Fruit fly (Drosophila melanogaster) whole organism, prepupa: ENCODE data around the gene ddbt.

Experiments
- Blimp-1 ChIP-seq: fragments of 200-800 bp; sonication (Bioruptor generic); optimal IDR thresholded peaks from 3 replicates; lab custom pipeline; 2017; ENCODE audit warnings: missing biosample characterization, missing genetic modification characterization, mild to moderate bottlenecking, moderate library complexity, missing genetic modification reagents
- CG10669 ChIP-seq: fragments of 200-800 bp; sonication (Bioruptor generic); optimal IDR thresholded peaks from 3 replicates; lab custom pipeline; 2018; ENCODE audit warnings: missing biosample characterization, mild to moderate bottlenecking, missing genetic modification characterization, moderate library complexity
- CG11294 ChIP-seq: fragments of 200-800 bp; sonication (Bioruptor generic); IDR thresholded peaks from 2 replicates; pipeline ENCODE4 v1.3.6; 2022; ENCODE audit warnings: missing biosample characterization, missing genetic modification characterization
- CG11902 ChIP-seq: fragments of 200-800 bp; sonication (Bioruptor generic); optimal IDR thresholded peaks from 3 replicates; lab custom pipeline; 2016; ENCODE audit warnings: missing biosample characterization, missing genetic modification characterization
- CG15336 ChIP-seq: fragments of 200-800 bp; sonication (Bioruptor generic); IDR thresholded peaks from 2 replicates; pipeline ENCODE4 v1.3.6; 2022; ENCODE audit warnings: missing biosample characterization, missing genetic modification characterization
- CG1621 ChIP-seq: fragments of 200-800 bp; sonication (Bioruptor generic); optimal IDR thresholded peaks from 3 replicates; lab custom pipeline; 2018; ENCODE audit warnings: missing biosample characterization, mild to moderate bottlenecking, missing genetic modification characterization
- CG16779 ChIP-seq: fragments of 200-800 bp; sonication (Bioruptor generic); optimal IDR thresholded peaks from 3 replicates; lab custom pipeline; 2017; ENCODE audit warnings: missing biosample characterization, mild to moderate bottlenecking, missing genetic modification characterization
- CG3032 ChIP-seq: fragments of 200-800 bp; optimal IDR thresholded peaks from 2 replicates; lab custom pipeline; 2019; ENCODE audit warnings: missing biosample characterization, mild to moderate bottlenecking, missing genetic modification characterization, moderate library complexity
- CG31627 ChIP-seq: fragments of 200-800 bp; sonication (Bioruptor generic); optimal IDR thresholded peaks from 3 replicates; lab custom pipeline; 2016; ENCODE audit warnings: missing biosample characterization, missing genetic modification characterization
- CG34406 ChIP-seq: fragments of 200-800 bp; sonication (Bioruptor generic); optimal IDR thresholded peaks from 3 replicates; lab custom pipeline; 2016; ENCODE audit warnings: missing biosample characterization, missing genetic modification characterization
- CG3919 ChIP-seq: fragments of 200-800 bp; sonication (Bioruptor generic); optimal IDR thresholded peaks from 3 replicates; lab custom pipeline; 2016; ENCODE audit warnings: missing biosample characterization, missing genetic modification characterization
- CG6163 ChIP-seq: fragments of 200-800 bp; sonication (Bioruptor generic); IDR thresholded peaks from 3 replicates; pipeline ENCODE4 v1.3.6; 2022; ENCODE audit warnings: missing biosample characterization, missing genetic modification characterization
- CG6276 ChIP-seq: fragments of 200-800 bp; sonication (Bioruptor generic); optimal IDR thresholded peaks from 2 replicates; lab custom pipeline; 2017; ENCODE audit warnings: missing biosample characterization, mild to moderate bottlenecking, missing genetic modification characterization
- CG6792 ChIP-seq: fragments of 200-800 bp; sonication (Bioruptor generic); optimal IDR thresholded peaks from 3 replicates; lab custom pipeline; 2016; ENCODE audit warnings: missing biosample characterization, missing genetic modification characterization
- CG6854 ChIP-seq: fragments of 200-800 bp; sonication (Bioruptor generic); optimal IDR thresholded peaks from 2 replicates; lab custom pipeline; 2017; ENCODE audit warnings: missing biosample characterization, mild to moderate bottlenecking, missing genetic modification characterization
- CG7368 ChIP-seq: fragments of 200-800 bp; sonication (Bioruptor generic); optimal IDR thresholded peaks from 3 replicates; lab custom pipeline; 2016; ENCODE audit warnings: missing biosample characterization, missing genetic modification characterization
- Eip75B ChIP-seq: fragments of 200-800 bp; sonication (Bioruptor generic); optimal IDR thresholded peaks from 3 replicates; lab custom pipeline; 2016; ENCODE audit warnings: missing biosample characterization, missing genetic modification characterization
- Eip78C ChIP-seq: fragments of 200-800 bp; sonication (Bioruptor generic); peaks from one replicate; lab custom pipeline; 2016; ENCODE audit warnings: missing biosample characterization, missing genetic modification characterization
- Ets96B ChIP-seq: fragments of 200-800 bp; optimal IDR thresholded peaks from 2 replicates; lab custom pipeline; 2019; ENCODE audit warnings: missing biosample characterization, mild to moderate bottlenecking, missing genetic modification characterization, moderate library complexity
- Gug ChIP-seq: fragments of 200-800 bp; sonication (Bioruptor generic); IDR thresholded peaks from 2 replicates; pipeline ENCODE4 v1.3.6; 2022; ENCODE audit warnings: missing biosample characterization, missing genetic modification characterization
- Hr38 ChIP-seq: sonication (Bioruptor generic); optimal IDR thresholded peaks from 2 replicates; lab custom pipeline; 2016; ENCODE audit warnings: missing biosample characterization, missing genetic modification characterization
- Hr39 ChIP-seq: fragments of 200-800 bp; sonication (Bioruptor generic); optimal IDR thresholded peaks from 2 replicates; lab custom pipeline; 2016; ENCODE audit warnings: missing biosample characterization, missing genetic modification characterization
- Lpt ChIP-seq: fragments of 200-800 bp; sonication (Bioruptor generic); optimal IDR thresholded peaks from 3 replicates; lab custom pipeline; 2016; ENCODE audit warnings: missing biosample characterization, missing genetic modification characterization
- OdsH ChIP-seq: fragments of 200-800 bp; sonication (Bioruptor generic); optimal IDR thresholded peaks from 3 replicates; lab custom pipeline; 2016; ENCODE audit warnings: missing biosample characterization, missing genetic modification characterization
- Smox ChIP-seq: fragments of 200-800 bp; sonication (Bioruptor generic); optimal IDR thresholded peaks from 3 replicates; lab custom pipeline; 2016; ENCODE audit warnings: missing biosample characterization, missing genetic modification characterization
- Sox102F ChIP-seq: fragments of 200-800 bp; sonication (Bioruptor generic); optimal IDR thresholded peaks from 2 replicates; lab custom pipeline; 2016; ENCODE audit warnings: missing biosample characterization, mild to moderate bottlenecking, missing genetic modification characterization
- Sox14 ChIP-seq: fragments of 200-800 bp; sonication (Bioruptor generic); optimal IDR thresholded peaks from 3 replicates; lab custom pipeline; 2016; ENCODE audit warnings: missing biosample characterization, missing genetic modification characterization
- Sox15 ChIP-seq: fragments of 200-800 bp; sonication (Bioruptor generic); optimal IDR thresholded peaks from 3 replicates; lab custom pipeline; 2016; ENCODE audit warnings: missing biosample characterization, missing genetic modification characterization
- achi ChIP-seq: fragments of 200-800 bp; sonication (Bioruptor generic); optimal IDR thresholded peaks from 3 replicates; lab custom pipeline; 2016; ENCODE audit warnings: missing biosample characterization, missing genetic modification characterization
- acj6 ChIP-seq: fragments of 200-800 bp; sonication (Bioruptor generic); optimal IDR thresholded peaks from 3 replicates; lab custom pipeline; 2016; ENCODE audit warnings: missing biosample characterization, missing genetic modification characterization
- cyc ChIP-seq: fragments of 200-800 bp; sonication (Bioruptor generic); optimal IDR thresholded peaks from 3 replicates; lab custom pipeline; 2016; ENCODE audit warnings: missing biosample characterization, missing genetic modification characterization
- dac ChIP-seq: fragments of 200-800 bp; sonication (Bioruptor generic); optimal IDR thresholded peaks from 2 replicates; lab custom pipeline; 2017; ENCODE audit warnings: missing biosample characterization, mild to moderate bottlenecking, missing genetic modification characterization
- dsx ChIP-seq: fragments of 200-800 bp; optimal IDR thresholded peaks from 3 replicates; lab custom pipeline; 2019; ENCODE audit warnings: missing biosample characterization, mild to moderate bottlenecking, missing genetic modification characterization, moderate library complexity; ENCODE audit not compliant: poor library complexity, severe bottlenecking
- eg ChIP-seq: fragments of 200-800 bp; sonication (Bioruptor generic); IDR thresholded peaks from 3 replicates; pipeline ENCODE4 v1.3.6; 2022; ENCODE audit warnings: missing biosample characterization, missing genetic modification characterization
- esn ChIP-seq: fragments of 200-800 bp; sonication (Bioruptor generic); optimal IDR thresholded peaks from 2 replicates; lab custom pipeline; 2016; ENCODE audit warnings: missing biosample characterization, mild to moderate bottlenecking, missing genetic modification characterization, moderate library complexity
- fd59A ChIP-seq: fragments of 200-800 bp; sonication (Bioruptor generic); optimal IDR thresholded peaks from 2 replicates; lab custom pipeline; 2017; ENCODE audit warnings: missing biosample characterization, mild to moderate bottlenecking, missing genetic modification characterization, missing genetic modification reagents
- fd85E ChIP-seq: fragments of 200-800 bp; sonication (Bioruptor generic); optimal IDR thresholded peaks from 3 replicates; lab custom pipeline; 2016; ENCODE audit warnings: missing biosample characterization, missing genetic modification characterization
- lz ChIP-seq: fragments of 200-800 bp; sonication (Bioruptor generic); optimal IDR thresholded peaks from 3 replicates; lab custom pipeline; 2016; ENCODE audit warnings: missing biosample characterization, missing genetic modification characterization
- net ChIP-seq: fragments of 200-800 bp; sonication (Bioruptor generic); optimal IDR thresholded peaks from 3 replicates; lab custom pipeline; 2016; ENCODE audit warnings: missing biosample characterization, missing genetic modification characterization
- pdm3 ChIP-seq: fragments of 200-800 bp; sonication (Bioruptor generic); optimal IDR thresholded peaks from 3 replicates; lab custom pipeline; 2016; ENCODE audit warnings: missing biosample characterization, missing genetic modification characterization
- spab ChIP-seq: fragments of 200-800 bp; sonication (Bioruptor generic); optimal IDR thresholded peaks from 2 replicates; lab custom pipeline; 2017; ENCODE audit warnings: missing biosample characterization, mild to moderate bottlenecking, missing genetic modification characterization, missing genetic modification reagents
- ss ChIP-seq, 2 experiments: fragments of 200-800 bp; sonication (Bioruptor generic); optimal IDR thresholded peaks; 2 replicates in 1 of 2; 3 replicates in 1 of 2; lab custom pipeline; 2017 to 2018; ENCODE audit warnings: mild to moderate bottlenecking in 2 of 2, missing biosample characterization in 2 of 2, missing genetic modification characterization in 2 of 2, moderate library complexity in 1 of 2
- svp ChIP-seq: fragments of 200-800 bp; sonication (Bioruptor generic); peaks from one replicate; lab custom pipeline; 2016; ENCODE audit warnings: missing biosample characterization, missing genetic modification characterization
- topi ChIP-seq: fragments of 200-800 bp; sonication (Bioruptor generic); optimal IDR thresholded peaks from 3 replicates; lab custom pipeline; 2016; ENCODE audit warnings: missing biosample characterization, missing genetic modification characterization

The ddbt gene

DNA sequence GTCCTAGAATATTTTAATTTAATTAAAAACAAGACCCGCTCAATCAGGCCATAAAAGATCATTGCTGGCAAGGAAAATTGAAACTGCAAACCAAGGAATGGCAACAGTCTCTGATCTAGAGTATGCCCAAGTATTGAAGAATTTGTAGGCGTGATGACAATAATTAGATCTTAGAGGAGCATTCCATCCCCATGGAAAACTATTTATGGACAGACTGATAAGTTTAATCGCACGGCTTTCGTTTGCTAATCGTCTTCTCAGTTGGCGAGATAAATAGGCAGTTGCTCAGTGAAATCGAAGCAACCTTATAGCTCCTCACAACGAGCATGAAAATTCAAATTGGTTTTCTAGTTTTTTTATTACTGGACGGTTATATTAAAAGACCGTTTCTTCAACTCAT, at the start of gene ddbt:
TSS of gene ddbt (plus strand) at position 301 of the 400 bp plus-strand sequence.
- TF ChIP-seq CG6276 (GFP tag; lab: Kevin White, UChicago) (no peak), CG6854 (GFP tag; lab: Kevin White, UChicago) (no peak), CG10669 (GFP tag; lab: Kevin White, UChicago) (no peak), CG16779 (no peak), acj6 (GFP tag; lab: Kevin White, UChicago) (no peak), Sox102F (GFP tag; lab: Kevin White, UChicago) (no peak), dsx (GFP tag; lab: Kevin White, UChicago) (no peak), CG3032 (tag; lab: Kevin White, UChicago) (no peak), Lpt (no peak), topi (GFP tag; lab: Kevin White, UChicago) (no peak), fd85E (GFP tag; lab: Kevin White, UChicago) (no peak), Eip78C (GFP tag; lab: Kevin White, UChicago) (no peak), Ets96B (tag; lab: Kevin White, UChicago) (no peak), CG34406 (GFP tag; lab: Kevin White, UChicago) (no peak), OdsH (GFP tag; lab: Kevin White, UChicago) (no peak)
- TF ChIP-seq, all 60 proteins: peak for 0

- TF ChIP-seq Eip78C (GFP tag; lab: Kevin White, UChicago), result peak; percentile 60
- no peak for TF ChIP-seq CG3919 (GFP tag; lab: Kevin White, UChicago)
- TF ChIP-seq CG31627 (GFP tag; lab: Kevin White, UChicago), result no peak
- TF ChIP-seq Hr39 (GFP tag; lab: Kevin White, UChicago), result no peak
- 0 out of 3 replicates have a peak, but pooled peaks have one; percentile 16 for TF ChIP-seq eg (GFP tag; lab: Robert Waterston, UW)
- TF ChIP-seq dac, result no peak
These were observed 49.3 kb upstream of the ddbt start for dm6 chr3L:267618-268017.

- peak; percentile 69 for TF ChIP-seq Ets96B (tag; lab: Kevin White, UChicago)
- peak; percentile 52 for TF ChIP-seq cyc (GFP tag; lab: Kevin White, UChicago)
- peak; percentile 69 for TF ChIP-seq achi (GFP tag; lab: Kevin White, UChicago)
- peak; percentile 57 for TF ChIP-seq spab (GFP tag; lab: Kevin White, UChicago)
- TF ChIP-seq CG15336 (GFP tag; lab: Robert Waterston, UW), result peak; percentile 48; the same call in 1 of the 2 replicates
- peak; percentile 61 for TF ChIP-seq OdsH (GFP tag; lab: Kevin White, UChicago)
- peak; percentile 50 for TF ChIP-seq net (GFP tag; lab: Kevin White, UChicago)
- no peak for TF ChIP-seq svp (GFP tag; lab: Kevin White, UChicago)
- peak; percentile 21 for TF ChIP-seq dac
- peak; percentile 62 for TF ChIP-seq CG6792 (GFP tag; lab: Kevin White, UChicago)
- no peak for TF ChIP-seq Gug (GFP tag; lab: Robert Waterston, UW)
- peak; percentile 64 for TF ChIP-seq Sox102F (GFP tag; lab: Kevin White, UChicago)
- TF ChIP-seq CG10669 (GFP tag; lab: Kevin White, UChicago), result peak; percentile 66
- peak; percentile 74 for TF ChIP-seq esn (GFP tag; lab: Kevin White, UChicago)
- TF ChIP-seq Eip75B (GFP tag; lab: Kevin White, UChicago), result peak; percentile 69
- TF ChIP-seq CG11902 (GFP tag; lab: Kevin White, UChicago), result no peak
- peak; percentile 74 for TF ChIP-seq pdm3 (GFP tag; lab: Kevin White, UChicago)
- no peak for TF ChIP-seq Hr38 (GFP tag; lab: Kevin White, UChicago)
- no peak for TF ChIP-seq Sox15
- TF ChIP-seq dsx (GFP tag; lab: Kevin White, UChicago), result peak; percentile 11
- TF ChIP-seq eg (GFP tag; lab: Robert Waterston, UW), result peak; percentile 57; the same call in 2 of the 3 replicates
- peak; percentile 84 for TF ChIP-seq Sox14 (GFP tag; lab: Kevin White, UChicago)
- peak; percentile 16 for TF ChIP-seq Blimp-1
- TF ChIP-seq CG7368 (GFP tag; lab: Kevin White, UChicago), result peak; percentile 12
- peak; percentile 62 for TF ChIP-seq CG3032 (tag; lab: Kevin White, UChicago)
- TF ChIP-seq Eip78C (GFP tag; lab: Kevin White, UChicago), result peak; percentile 93
- TF ChIP-seq CG11294 (GFP tag; lab: Robert Waterston, UW), result no peak
- TF ChIP-seq CG34406 (GFP tag; lab: Kevin White, UChicago), result peak; percentile 7
- peak; percentile 64 to 70 for TF ChIP-seq ss (GFP tag; optimal IDR thresholded peaks at IDR 0.05; lab: Kevin White, UChicago)
- TF ChIP-seq CG1621 (tag; lab: Kevin White, UChicago), result peak; percentile 9
- TF ChIP-seq Smox (GFP tag; lab: Kevin White, UChicago), result peak; percentile 73
- TF ChIP-seq fd59A, result peak; percentile 67
- TF ChIP-seq acj6 (GFP tag; lab: Kevin White, UChicago), result peak; percentile 64
- TF ChIP-seq CG3919 (GFP tag; lab: Kevin White, UChicago), result peak; percentile 58
- peak; percentile 56; the same call in 2 of the 3 replicates for TF ChIP-seq CG6163 (GFP tag; lab: Robert Waterston, UW)
- peak; percentile 61 for TF ChIP-seq CG6276 (GFP tag; lab: Kevin White, UChicago)
- TF ChIP-seq lz (GFP tag; lab: Kevin White, UChicago), result peak; percentile 59
- peak; percentile 56 for TF ChIP-seq Hr39 (GFP tag; lab: Kevin White, UChicago)
These were observed 46.0 kb upstream of the ddbt start, which contains the start of gene miple2 for dm6 chr3L:270760-271500. Gene miple2 (plus strand): TSS chr3L:271200.
